Fruit fly (Drosophila melanogaster): ENCODE data around the gene Ubx.

DNA sequence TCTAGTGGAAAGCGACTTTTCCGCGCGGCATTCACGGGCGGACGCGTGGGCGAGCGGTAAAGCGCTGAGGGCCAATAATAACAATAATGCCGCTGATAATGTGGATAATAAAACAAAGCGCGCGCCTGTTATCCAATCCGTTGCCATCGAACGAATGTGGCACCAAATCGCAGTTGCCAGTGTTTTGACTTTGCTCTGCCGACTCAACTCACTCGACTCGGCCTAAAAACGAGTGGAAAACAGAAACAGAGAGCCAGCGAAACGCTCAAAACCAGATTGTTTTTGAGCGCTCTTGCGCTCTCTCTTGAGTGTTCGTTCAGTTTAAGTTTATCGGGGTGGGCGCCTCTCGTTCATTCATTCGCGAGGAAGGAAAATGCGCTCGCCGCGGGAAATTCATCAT lies at the start of gene Ubx:
- TF ChIP-seq CTCF (optimal IDR thresholded peaks at IDR 0.05) (no peak), CG8478 (optimal IDR thresholded peaks at IDR 0.05) (no peak)
